Fruit fly (Drosophila melanogaster): ENCODE results near the gene mei-217.

mei-217 gene

DNA sequence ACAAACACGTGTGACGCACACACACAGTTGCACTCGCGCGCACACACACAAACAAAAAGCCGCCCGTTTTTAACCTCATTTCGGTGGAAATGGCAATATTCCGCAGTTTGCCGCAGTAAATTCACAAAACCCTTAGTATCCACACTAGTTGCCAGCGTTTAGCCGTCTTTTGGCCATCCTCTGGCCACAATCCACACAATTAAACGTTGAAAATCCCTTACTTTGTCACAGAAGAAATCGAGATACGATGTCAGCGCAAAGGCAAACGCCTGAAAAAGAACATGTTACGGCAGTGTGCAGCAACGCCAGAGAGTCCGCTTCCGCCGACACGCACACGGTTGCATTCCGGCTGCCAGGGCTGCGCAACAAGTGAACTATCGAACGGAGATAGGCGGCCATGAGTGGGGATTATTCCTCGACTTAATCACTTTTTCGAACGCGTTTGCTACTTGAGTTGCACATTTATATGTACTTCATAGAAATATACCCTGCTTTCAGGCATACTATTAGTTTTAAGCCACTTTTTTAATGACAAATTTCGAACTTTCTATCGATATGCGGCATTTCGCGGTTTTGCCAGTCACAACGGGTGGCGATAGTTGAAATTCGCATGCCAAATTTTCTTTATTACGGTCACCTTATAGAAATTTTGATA lies 5.3 kb upstream of the mei-217 start, which contains the start of gene RpS5a (continued):
- TF ChIP-seq CG30403 (GFP tag; optimal IDR thresholded peaks at IDR 0.05) (peak; percentile 80), Fer1 (GFP tag; optimal IDR thresholded peaks at IDR 0.05) (peak; percentile 80), Oli (tag; optimal IDR thresholded peaks at IDR 0.05) (peak; percentile 63), MESR4 (GFP tag; optimal IDR thresholded peaks at IDR 0.05) (peak; percentile 94), sisA (GFP tag; IDR thresholded peaks at IDR 0.05) (peak; percentile 65), ems (GFP tag; optimal IDR thresholded peaks at IDR 0.05) (peak; percentile 53), CG2129 (GFP tag; IDR thresholded peaks at IDR 0.05; ENCODE audit: partially characterized antibody) (peak; percentile 62), CG3407 (GFP tag; optimal IDR thresholded peaks at IDR 0.05) (peak; percentile 82), CG3281 (GFP tag; optimal IDR thresholded peaks at IDR 0.05) (peak; percentile 90), CG7928 (GFP tag; optimal IDR thresholded peaks at IDR 0.05) (peak; percentile 89), nau (GFP tag; optimal IDR thresholded peaks at IDR 0.05) (no peak), CG11695 (GFP tag; IDR thresholded peaks at IDR 0.05) (peak; percentile 45; the same call in 1 of the 3 replicates), disco-r (GFP tag; optimal IDR thresholded peaks at IDR 0.05) (peak; percentile 87), gce (GFP tag; IDR thresholded peaks at IDR 0.05) (peak; percentile 68; the same call in 2 of the 3 replicates), HLH54F (GFP tag; optimal IDR thresholded peaks at IDR 0.05) (peak; percentile 85), pum (GFP tag; optimal IDR thresholded peaks at IDR 0.05) (peak; percentile 68), Fer3 (tag; optimal IDR thresholded peaks at IDR 0.05) (peak; percentile 76), Sox100B (GFP tag; optimal IDR thresholded peaks at IDR 0.05) (peak; percentile 86), scrt (GFP tag; optimal IDR thresholded peaks at IDR 0.05) (peak; percentile 85), Dll (GFP tag; IDR thresholded peaks at IDR 0.05; ENCODE audit: partially characterized antibody) (peak; percentile 86), repo (GFP tag; optimal IDR thresholded peaks at IDR 0.05) (peak; percentile 74), CG13123 (GFP tag; optimal IDR thresholded peaks at IDR 0.05) (peak; percentile 28), CG7786 (GFP tag; optimal IDR thresholded peaks at IDR 0.05) (peak; percentile 80), CG14965 (GFP tag; optimal IDR thresholded peaks at IDR 0.05; ENCODE audit: borderline replicate concordance) (peak; percentile 55), CG7271 (tag; optimal IDR thresholded peaks at IDR 0.05) (peak; percentile 88), lilli (GFP tag; optimal IDR thresholded peaks at IDR 0.05) (peak; percentile 72), chn (GFP tag; optimal IDR thresholded peaks at IDR 0.05) (peak; percentile 63), CG16863 (GFP tag; optimal IDR thresholded peaks at IDR 0.05) (peak; percentile 79), Blimp-1 (GFP tag; optimal IDR thresholded peaks at IDR 0.05) (peak; percentile 37), CG17359 (tag; optimal IDR thresholded peaks at IDR 0.05) (peak; percentile 65), sug (tag; optimal IDR thresholded peaks at IDR 0.05) (peak; percentile 81), inv (GFP tag; IDR thresholded peaks at IDR 0.05; ENCODE audit: partially characterized antibody) (peak; percentile 87), CG8765 (GFP tag; IDR thresholded peaks at IDR 0.05) (peak; percentile 70), unpg (GFP tag; optimal IDR thresholded peaks at IDR 0.05) (peak; percentile 58), dysf (GFP tag; IDR thresholded peaks at IDR 0.05) (peak; percentile 76), so (GFP tag; IDR thresholded peaks at IDR 0.05) (peak; percentile 57; the same call in 2 of the 3 replicates), tup (GFP tag; optimal IDR thresholded peaks at IDR 0.05) (peak; percentile 63), CG2889 (GFP tag; IDR thresholded peaks at IDR 0.05) (0 out of 3 replicates have a peak, but pooled peaks have one; percentile 55), hb (GFP tag; IDR thresholded peaks at IDR 0.05; ENCODE audit: partially characterized antibody) (peak; percentile 78), CG7556 (GFP tag; optimal IDR thresholded peaks at IDR 0.05) (peak; percentile 22), nerfin-2 (GFP tag; IDR thresholded peaks at IDR 0.05; ENCODE audit: partially characterized antibody) (peak; percentile 66; the same call in 1 of the 2 replicates), az2 (GFP tag; optimal IDR thresholded peaks at IDR 0.05) (peak; percentile 47), CG3995 (GFP tag; optimal IDR thresholded peaks at IDR 0.05) (peak; percentile 84), CG18764 (GFP tag; optimal IDR thresholded peaks at IDR 0.05) (peak; percentile 79), Meics (GFP tag; optimal IDR thresholded peaks at IDR 0.05) (peak; percentile 90), Dref (GFP tag; IDR thresholded peaks at IDR 0.05) (peak; percentile 59), CG6654 (GFP tag; optimal IDR thresholded peaks at IDR 0.05) (peak; percentile 58), CG8924 (tag; optimal IDR thresholded peaks at IDR 0.05) (peak; percentile 16)
